Worm (Caenorhabditis elegans) whole organism, late embryonic: ENCODE results near the gene clc-10.

Experiments used
- C08G9.2 ChIP-seq: sonication (generic microtip); optimal IDR thresholded peaks from 2 replicates; lab custom pipeline; 2016; ENCODE audit warnings: mild to moderate bottlenecking, missing genetic modification characterization, moderate library complexity, missing compliant biosample characterization
- F13H6.1 ChIP-seq: sonication (generic microtip); optimal IDR thresholded peaks from 2 replicates; lab custom pipeline; 2016; ENCODE audit warnings: missing genetic modification characterization, missing compliant biosample characterization
- T23F11.4 ChIP-seq: fragments of 200-800 bp; sonication (Bioruptor generic); optimal IDR thresholded peaks from 2 replicates; lab custom pipeline; 2018; ENCODE audit warnings: mild to moderate bottlenecking, missing genetic modification characterization, missing compliant biosample characterization
- ceh-14 ChIP-seq: sonication (generic microtip); optimal IDR thresholded peaks from 2 replicates; lab custom pipeline; 2016; ENCODE audit warnings: missing genotype, missing genetic modification characterization, missing compliant biosample characterization
- ceh-18 ChIP-seq: sonication (generic microtip); optimal IDR thresholded peaks from 2 replicates; lab custom pipeline; 2016; ENCODE audit warnings: missing genetic modification characterization, missing compliant biosample characterization
- ceh-19 ChIP-seq: fragments of 200-800 bp; sonication (Bioruptor generic); optimal IDR thresholded peaks from 2 replicates; lab custom pipeline; 2018; ENCODE audit warnings: mild to moderate bottlenecking, missing genetic modification characterization, missing compliant biosample characterization
- ceh-2 ChIP-seq: sonication (generic microtip); optimal IDR thresholded peaks from 2 replicates; lab custom pipeline; 2016; ENCODE audit warnings: missing genotype, missing genetic modification characterization, missing compliant biosample characterization
- ceh-22 ChIP-seq: sonication (generic microtip); optimal IDR thresholded peaks from 2 replicates; lab custom pipeline; 2017; ENCODE audit warnings: missing biosample characterization, missing genetic modification characterization
- ceh-24 ChIP-seq: sonication (generic microtip); optimal IDR thresholded peaks from 2 replicates; lab custom pipeline; 2016; ENCODE audit warnings: mild to moderate bottlenecking, missing genetic modification characterization, missing compliant biosample characterization
- ceh-31 ChIP-seq: sonication (generic microtip); optimal IDR thresholded peaks from 2 replicates; lab custom pipeline; 2016; ENCODE audit warnings: missing genetic modification characterization, missing compliant biosample characterization
- ceh-34 ChIP-seq: sonication (generic microtip); optimal IDR thresholded peaks from 2 replicates; lab custom pipeline; 2016; ENCODE audit warnings: mild to moderate bottlenecking, missing genetic modification characterization, missing compliant biosample characterization
- ceh-45 ChIP-seq: fragments of 200-800 bp; sonication (Bioruptor generic); IDR thresholded peaks from 2 replicates; pipeline ENCODE4 v1.3.6; 2022; ENCODE audit warnings: missing genetic modification reagents, missing genetic modification characterization, missing compliant biosample characterization
- ceh-9 ChIP-seq: sonication (generic microtip); optimal IDR thresholded peaks from 2 replicates; lab custom pipeline; 2016; ENCODE audit warnings: mild to moderate bottlenecking, missing genetic modification characterization, inconsistent platforms, missing compliant biosample characterization
- dmd-4 ChIP-seq: sonication (generic microtip); optimal IDR thresholded peaks from 2 replicates; lab custom pipeline; 2016; ENCODE audit warnings: borderline replicate concordance, missing genetic modification characterization, missing compliant biosample characterization
- ets-4 ChIP-seq: sonication (generic microtip); optimal IDR thresholded peaks from 2 replicates; lab custom pipeline; 2016; ENCODE audit warnings: missing genetic modification characterization, missing compliant biosample characterization
- fax-1 ChIP-seq: sonication (generic microtip); optimal IDR thresholded peaks from 2 replicates; lab custom pipeline; 2016; ENCODE audit warnings: missing genotype, missing genetic modification characterization, missing compliant biosample characterization
- fkh-10 ChIP-seq: fragments of 150-350 bp; optimal IDR thresholded peaks from 2 replicates; lab custom pipeline; 2014; ENCODE audit warnings: missing biosample characterization, missing genetic modification reagents, missing genetic modification characterization
- fkh-6 ChIP-seq: sonication (generic microtip); optimal IDR thresholded peaks from 2 replicates; lab custom pipeline; 2016; ENCODE audit warnings: missing genetic modification characterization, missing compliant biosample characterization
- gmeb-2 ChIP-seq: sonication (generic microtip); optimal IDR thresholded peaks from 2 replicates; lab custom pipeline; 2016; ENCODE audit warnings: missing genetic modification characterization, inconsistent platforms, missing compliant biosample characterization
- hlh-13 ChIP-seq: fragments of 200-800 bp; sonication (Bioruptor generic); optimal IDR thresholded peaks from 2 replicates; lab custom pipeline; 2018; ENCODE audit warnings: mild to moderate bottlenecking, missing genetic modification characterization, missing compliant biosample characterization
- hlh-30 ChIP-seq: sonication (generic microtip); optimal IDR thresholded peaks from 2 replicates; lab custom pipeline; 2017; ENCODE audit warnings: antibody characterized with exemption, missing genetic modification characterization, missing compliant biosample characterization; ENCODE audit not compliant: insufficient read depth
- hlh-6 ChIP-seq: sonication (generic microtip); optimal IDR thresholded peaks from 2 replicates; lab custom pipeline; 2016; ENCODE audit warnings: missing genotype, missing genetic modification characterization, missing compliant biosample characterization
- hlh-8 ChIP-seq: sonication (generic microtip); optimal IDR thresholded peaks from 2 replicates; lab custom pipeline; 2016; ENCODE audit warnings: missing genotype, missing genetic modification characterization, missing compliant biosample characterization
- lim-6 ChIP-seq: sonication (generic microtip); optimal IDR thresholded peaks from 2 replicates; lab custom pipeline; 2016; ENCODE audit warnings: missing genetic modification characterization, missing compliant biosample characterization
- mec-3 ChIP-seq: sonication (generic microtip); optimal IDR thresholded peaks from 2 replicates; lab custom pipeline; 2016; ENCODE audit warnings: borderline replicate concordance, missing genetic modification characterization, missing compliant biosample characterization
- nfya-1 ChIP-seq: sonication (generic microtip); optimal IDR thresholded peaks from 2 replicates; lab custom pipeline; 2017; ENCODE audit warnings: missing genetic modification characterization, mild to moderate bottlenecking, missing compliant biosample characterization, antibody characterized with exemption, moderate library complexity
- pag-3 ChIP-seq: sonication (generic microtip); optimal IDR thresholded peaks from 2 replicates; lab custom pipeline; 2016; ENCODE audit warnings: missing compliant biosample characterization, missing genetic modification characterization, borderline replicate concordance
- pha-2 ChIP-seq: sonication (generic microtip); optimal IDR thresholded peaks from 2 replicates; lab custom pipeline; 2017; ENCODE audit warnings: mild to moderate bottlenecking, missing genetic modification characterization, missing compliant biosample characterization
- pha-4 ChIP-seq: fragments of 150-350 bp; optimal IDR thresholded peaks from 2 replicates; lab custom pipeline; 2018; ENCODE audit warnings: missing biosample characterization, missing genetic modification reagents, missing genetic modification characterization
- ref-2 ChIP-seq: sonication (generic microtip); optimal IDR thresholded peaks from 2 replicates; lab custom pipeline; 2016; ENCODE audit warnings: missing genetic modification characterization, missing compliant biosample characterization
- rnt-1 ChIP-seq: sonication (generic microtip); optimal IDR thresholded peaks from 2 replicates; lab custom pipeline; 2016; ENCODE audit warnings: missing genetic modification characterization, missing compliant biosample characterization
- syd-9 ChIP-seq: sonication (generic microtip); optimal IDR thresholded peaks from 2 replicates; lab custom pipeline; 2016; ENCODE audit warnings: mild to moderate bottlenecking, missing genetic modification characterization, moderate library complexity, missing compliant biosample characterization
- tbx-2 ChIP-seq: sonication (generic microtip); optimal IDR thresholded peaks from 2 replicates; lab custom pipeline; 2016; ENCODE audit warnings: missing genetic modification characterization, missing compliant biosample characterization
- ttx-3 ChIP-seq: sonication (generic microtip); optimal IDR thresholded peaks from 2 replicates; lab custom pipeline; 2016; ENCODE audit warnings: missing genetic modification reagents, missing genetic modification characterization, missing compliant biosample characterization
- unc-3 ChIP-seq, 2 experiments: fragments of 200-800 bp in 1 of 2; sonication (Bioruptor generic) in 1 of 2; sonication (generic microtip) in 1 of 2; conservative IDR thresholded peaks in 1 of 2; optimal IDR thresholded peaks in 1 of 2; 2 replicates each; pipeline versions ENCODE4 v1.3.6 to Lab custom; 2016 to 2022; ENCODE audit warnings: missing compliant biosample characterization in 2 of 2, missing genetic modification characterization in 2 of 2, missing genetic modification reagents in 1 of 2
- unc-42 ChIP-seq: sonication (generic microtip); optimal IDR thresholded peaks from 2 replicates; lab custom pipeline; 2016; ENCODE audit warnings: missing genotype, missing genetic modification characterization, missing compliant biosample characterization
- unc-55 ChIP-seq: sonication (generic microtip); optimal IDR thresholded peaks from 2 replicates; lab custom pipeline; 2017; ENCODE audit warnings: missing biosample characterization, missing genetic modification reagents, missing genetic modification characterization
- unc-86 ChIP-seq: sonication (generic microtip); optimal IDR thresholded peaks from 2 replicates; lab custom pipeline; 2016; ENCODE audit warnings: missing genetic modification characterization, missing compliant biosample characterization
- zip-5 ChIP-seq: sonication (generic microtip); optimal IDR thresholded peaks from 2 replicates; lab custom pipeline; 2016; ENCODE audit warnings: missing genetic modification characterization, missing compliant biosample characterization

clc-10 gene

ce11 chrIII:6056770-6057169 is at the start of gene clc-10:
Gene clc-10 (plus strand): TSS chrIII:6057070.
- no peak for TF ChIP-seq ceh-19 (GFP tag; lab: Kevin White, UChicago)
- TF ChIP-seq hlh-8 (tag; lab: Kevin White, UChicago) = no peak
- TF ChIP-seq pha-4 (tag; lab: Kevin White, UChicago) = no peak
- TF ChIP-seq dmd-4 = no peak
- no peak for TF ChIP-seq unc-55 (GFP tag; lab: Kevin White, UChicago)
- TF ChIP-seq ceh-22 (tag; lab: Kevin White, UChicago) = no peak
- no peak for TF ChIP-seq ceh-45 (GFP tag; lab: Robert Waterston, UW)
- TF ChIP-seq fkh-10 = no peak
- TF ChIP-seq unc-86 (tag; lab: Kevin White, UChicago) = no peak
- TF ChIP-seq pag-3 (tag; lab: Kevin White, UChicago) = no peak
- no peak for TF ChIP-seq hlh-30
- no peak for TF ChIP-seq pha-2 (tag; lab: Kevin White, UChicago)
- no peak for TF ChIP-seq gmeb-2 (tag; lab: Kevin White, UChicago)
- TF ChIP-seq nfya-1 (tag; lab: Kevin White, UChicago) = no peak
- TF ChIP-seq ceh-31 (tag; lab: Kevin White, UChicago) = no peak
- TF ChIP-seq mec-3 (tag; lab: Kevin White, UChicago) = no peak

DNA sequence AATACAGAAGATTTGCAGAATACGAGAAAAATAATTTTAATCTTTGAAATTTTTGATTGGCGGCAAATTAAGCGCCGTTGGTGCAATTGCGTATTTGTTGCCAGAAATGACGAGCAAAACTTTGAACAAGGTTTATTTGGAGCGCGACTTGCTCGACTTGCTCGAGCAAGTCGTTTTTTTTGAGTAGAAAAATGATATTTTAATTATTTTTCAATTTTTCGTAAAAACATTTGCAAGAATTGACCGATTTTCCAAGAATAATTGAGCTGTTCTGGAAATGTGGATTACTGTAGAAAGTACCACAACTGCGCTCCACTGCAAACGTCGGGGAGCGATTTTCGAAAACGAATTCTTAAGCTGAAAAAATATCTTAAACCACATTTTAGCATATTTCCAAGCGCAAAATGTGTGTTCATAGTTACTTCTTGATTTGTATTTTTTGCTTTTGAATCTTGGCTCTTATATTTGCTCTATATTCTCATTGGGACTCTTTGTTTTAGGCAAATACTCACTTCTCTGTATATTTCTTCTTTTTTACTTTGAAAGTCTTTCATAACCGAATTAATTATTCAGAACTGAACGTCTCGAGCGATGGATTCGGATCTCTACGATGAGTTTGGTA is 47.8 kb upstream of the clc-10 start, which contains the start of the genes gcna-1 and eftu-2:
Gene gcna-1 (minus strand): TSS at position 96 of the 622 bp plus-strand sequence.
Gene eftu-2 (plus strand): TSS at position 572 of the 622 bp plus-strand sequence.
- TF ChIP-seq fkh-6 (tag; lab: Kevin White, UChicago) = no peak
- peak; percentile 10 for TF ChIP-seq unc-42 (tag; lab: Kevin White, UChicago)
- TF ChIP-seq, all 69 proteins: peak for 1

- no peak for TF ChIP-seq unc-3 (GFP tag; conservative IDR thresholded peaks at IDR 0.05; lab: Robert Waterston, UW)
- no peak for TF ChIP-seq unc-3 (tag; optimal IDR thresholded peaks at IDR 0.05; lab: Kevin White, UChicago)
- no peak for TF ChIP-seq fax-1 (tag; lab: Kevin White, UChicago)
- TF ChIP-seq ttx-3 (tag; lab: Kevin White, UChicago) = no peak
- TF ChIP-seq syd-9 (tag; lab: Kevin White, UChicago) = no peak
- no peak for TF ChIP-seq ceh-45 (GFP tag; lab: Robert Waterston, UW)
- TF ChIP-seq unc-86 (tag; lab: Kevin White, UChicago) = no peak
- TF ChIP-seq ceh-9 (tag; lab: Kevin White, UChicago) = no peak
- TF ChIP-seq hlh-13 = no peak
- TF ChIP-seq T23F11.4 (GFP tag; lab: Kevin White, UChicago) = no peak
- TF ChIP-seq fkh-10 = no peak
- TF ChIP-seq zip-5 (tag; lab: Kevin White, UChicago) = no peak
- no peak for TF ChIP-seq ceh-22 (tag; lab: Kevin White, UChicago)
- no peak for TF ChIP-seq ref-2 (tag; lab: Kevin White, UChicago)
- TF ChIP-seq ets-4 (tag; lab: Kevin White, UChicago) = no peak
- no peak for TF ChIP-seq gmeb-2 (tag; lab: Kevin White, UChicago)
- no peak for TF ChIP-seq pha-2 (tag; lab: Kevin White, UChicago)
- no peak for TF ChIP-seq ceh-24 (tag; lab: Kevin White, UChicago)
- TF ChIP-seq, all 69 proteins: peak for 0
Observed at ce11 chrIII:6011310-6011709, 45.6 kb upstream of the clc-10 start.

DNA sequence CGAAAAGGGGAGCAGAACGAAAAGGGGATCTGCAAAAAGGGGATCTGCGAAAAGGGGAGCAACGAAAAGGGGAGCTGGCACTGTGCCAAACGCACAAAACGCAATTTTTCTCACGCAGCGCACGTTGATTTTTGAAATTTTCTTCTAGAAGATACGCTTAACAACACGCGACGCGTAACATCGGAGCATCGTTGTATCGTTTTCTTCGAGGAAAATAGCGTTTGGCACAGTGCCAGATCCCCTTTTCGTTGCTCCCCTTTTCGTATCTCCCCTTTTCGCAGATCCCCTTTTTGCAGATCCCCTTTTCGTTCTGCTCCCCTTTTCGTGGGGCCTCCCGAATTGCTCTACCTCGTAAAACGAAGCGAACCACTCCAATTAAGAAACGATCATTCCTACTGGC is 43.8 kb upstream of the clc-10 start:
- peak; percentile 3 for TF ChIP-seq zip-5 (tag; lab: Kevin White, UChicago)
- peak; percentile 62 for TF ChIP-seq fax-1 (tag; lab: Kevin White, UChicago)
- TF ChIP-seq ceh-2 (tag; lab: Kevin White, UChicago) = peak; percentile 43
- peak; percentile 85 for TF ChIP-seq ets-4 (tag; lab: Kevin White, UChicago)
- TF ChIP-seq ref-2 (tag; lab: Kevin White, UChicago) = peak; percentile 73
- peak; percentile 38 for TF ChIP-seq hlh-6 (tag; lab: Kevin White, UChicago)
- peak; percentile 72 for TF ChIP-seq C08G9.2 (tag; lab: Kevin White, UChicago)
- TF ChIP-seq unc-42 (tag; lab: Kevin White, UChicago) = peak; percentile 33
- peak; percentile 13 for TF ChIP-seq ceh-18
- TF ChIP-seq tbx-2 = peak; percentile 76
- TF ChIP-seq rnt-1 (tag; lab: Kevin White, UChicago) = peak; percentile 48
- peak; percentile 63 for TF ChIP-seq mec-3 (tag; lab: Kevin White, UChicago)
- peak; percentile 50 for TF ChIP-seq F13H6.1 (tag; lab: Kevin White, UChicago)
- TF ChIP-seq hlh-8 (tag; lab: Kevin White, UChicago) = peak; percentile 26
- peak; percentile 93 for TF ChIP-seq ceh-31 (tag; lab: Kevin White, UChicago)
- TF ChIP-seq ceh-34 (tag; lab: Kevin White, UChicago) = peak; percentile 3
- TF ChIP-seq lim-6 (tag; lab: Kevin White, UChicago) = peak; percentile 69
- peak; percentile 86 for TF ChIP-seq ceh-14 (tag; lab: Kevin White, UChicago)
- TF ChIP-seq, all 69 proteins: peak for 18; not testable (repeated sequence) for 51
